Fruit fly (Drosophila melanogaster) whole organism, prepupa: ENCODE measurements around the gene zfh1.

ENCODE experiments used
- CG10631 ChIP-seq: fragments of 200-800 bp; sonication (Bioruptor generic); optimal IDR thresholded peaks from 2 replicates; lab custom pipeline; 2016; ENCODE audit warnings: missing biosample characterization, missing genetic modification characterization
- CG10669 ChIP-seq: fragments of 200-800 bp; sonication (Bioruptor generic); optimal IDR thresholded peaks from 3 replicates; lab custom pipeline; 2018; ENCODE audit warnings: missing biosample characterization, mild to moderate bottlenecking, missing genetic modification characterization, moderate library complexity
- CG11762 ChIP-seq: fragments of 200-800 bp; sonication (Bioruptor generic); optimal IDR thresholded peaks from 3 replicates; lab custom pipeline; 2016; ENCODE audit warnings: missing biosample characterization, missing genetic modification characterization; ENCODE audit not compliant: insufficient read depth
- CG11902 ChIP-seq: fragments of 200-800 bp; sonication (Bioruptor generic); optimal IDR thresholded peaks from 3 replicates; lab custom pipeline; 2016; ENCODE audit warnings: missing biosample characterization, missing genetic modification characterization
- CG15336 ChIP-seq: fragments of 200-800 bp; sonication (Bioruptor generic); IDR thresholded peaks from 2 replicates; pipeline ENCODE4 v1.3.6; 2022; ENCODE audit warnings: missing biosample characterization, missing genetic modification characterization
- CG1621 ChIP-seq: fragments of 200-800 bp; sonication (Bioruptor generic); optimal IDR thresholded peaks from 3 replicates; lab custom pipeline; 2018; ENCODE audit warnings: missing biosample characterization, mild to moderate bottlenecking, missing genetic modification characterization
- CG16779 ChIP-seq: fragments of 200-800 bp; sonication (Bioruptor generic); optimal IDR thresholded peaks from 3 replicates; lab custom pipeline; 2017; ENCODE audit warnings: missing biosample characterization, mild to moderate bottlenecking, missing genetic modification characterization
- CG3032 ChIP-seq: fragments of 200-800 bp; optimal IDR thresholded peaks from 2 replicates; lab custom pipeline; 2019; ENCODE audit warnings: missing biosample characterization, mild to moderate bottlenecking, missing genetic modification characterization, moderate library complexity
- CG31627 ChIP-seq: fragments of 200-800 bp; sonication (Bioruptor generic); optimal IDR thresholded peaks from 3 replicates; lab custom pipeline; 2016; ENCODE audit warnings: missing biosample characterization, missing genetic modification characterization
- CG32006 ChIP-seq: fragments of 200-800 bp; sonication (Bioruptor generic); optimal IDR thresholded peaks from 3 replicates; lab custom pipeline; 2017; ENCODE audit warnings: missing biosample characterization, mild to moderate bottlenecking, missing genetic modification characterization
- CG3919 ChIP-seq: fragments of 200-800 bp; sonication (Bioruptor generic); optimal IDR thresholded peaks from 3 replicates; lab custom pipeline; 2016; ENCODE audit warnings: missing biosample characterization, missing genetic modification characterization
- CG4318 ChIP-seq: fragments of 200-800 bp; sonication (Bioruptor generic); optimal IDR thresholded peaks from 3 replicates; lab custom pipeline; 2017; ENCODE audit warnings: missing biosample characterization, mild to moderate bottlenecking, missing genetic modification characterization
- CG6163 ChIP-seq: fragments of 200-800 bp; sonication (Bioruptor generic); IDR thresholded peaks from 3 replicates; pipeline ENCODE4 v1.3.6; 2022; ENCODE audit warnings: missing biosample characterization, missing genetic modification characterization
- CG6792 ChIP-seq: fragments of 200-800 bp; sonication (Bioruptor generic); optimal IDR thresholded peaks from 3 replicates; lab custom pipeline; 2016; ENCODE audit warnings: missing biosample characterization, missing genetic modification characterization
- CG6808 ChIP-seq: fragments of 200-800 bp; sonication (Bioruptor generic); optimal IDR thresholded peaks from 3 replicates; lab custom pipeline; 2017; ENCODE audit warnings: missing biosample characterization, missing genetic modification characterization, mild to moderate bottlenecking, moderate library complexity, missing genetic modification reagents
- CG7368 ChIP-seq: fragments of 200-800 bp; sonication (Bioruptor generic); optimal IDR thresholded peaks from 3 replicates; lab custom pipeline; 2016; ENCODE audit warnings: missing biosample characterization, missing genetic modification characterization
- CG8119 ChIP-seq: fragments of 200-800 bp; sonication (Bioruptor generic); IDR thresholded peaks from 3 replicates; pipeline ENCODE4 v1.3.6; 2022; ENCODE audit warnings: missing biosample characterization, missing genetic modification characterization
- CG8319 ChIP-seq: fragments of 200-800 bp; sonication (Bioruptor generic); optimal IDR thresholded peaks from 3 replicates; lab custom pipeline; 2016; ENCODE audit warnings: missing biosample characterization, missing genetic modification characterization
- CG9139 ChIP-seq: fragments of 200-800 bp; sonication (Bioruptor generic); optimal IDR thresholded peaks from 3 replicates; lab custom pipeline; 2017; ENCODE audit warnings: missing biosample characterization, mild to moderate bottlenecking, missing genetic modification characterization
- Eip75B ChIP-seq: fragments of 200-800 bp; sonication (Bioruptor generic); optimal IDR thresholded peaks from 3 replicates; lab custom pipeline; 2016; ENCODE audit warnings: missing biosample characterization, missing genetic modification characterization
- Eip78C ChIP-seq: fragments of 200-800 bp; sonication (Bioruptor generic); peaks from one replicate; lab custom pipeline; 2016; ENCODE audit warnings: missing biosample characterization, missing genetic modification characterization
- Ets96B ChIP-seq: fragments of 200-800 bp; optimal IDR thresholded peaks from 2 replicates; lab custom pipeline; 2019; ENCODE audit warnings: missing biosample characterization, mild to moderate bottlenecking, missing genetic modification characterization, moderate library complexity
- Hr39 ChIP-seq: fragments of 200-800 bp; sonication (Bioruptor generic); optimal IDR thresholded peaks from 2 replicates; lab custom pipeline; 2016; ENCODE audit warnings: missing biosample characterization, missing genetic modification characterization
- Hr4 ChIP-seq: fragments of 200-800 bp; sonication (Bioruptor generic); optimal IDR thresholded peaks from 3 replicates; lab custom pipeline; 2016; ENCODE audit warnings: missing biosample characterization, missing genetic modification characterization
- Smox ChIP-seq: fragments of 200-800 bp; sonication (Bioruptor generic); optimal IDR thresholded peaks from 3 replicates; lab custom pipeline; 2016; ENCODE audit warnings: missing biosample characterization, missing genetic modification characterization
- Sox102F ChIP-seq: fragments of 200-800 bp; sonication (Bioruptor generic); optimal IDR thresholded peaks from 2 replicates; lab custom pipeline; 2016; ENCODE audit warnings: missing biosample characterization, mild to moderate bottlenecking, missing genetic modification characterization
- Sox14 ChIP-seq: fragments of 200-800 bp; sonication (Bioruptor generic); optimal IDR thresholded peaks from 3 replicates; lab custom pipeline; 2016; ENCODE audit warnings: missing biosample characterization, missing genetic modification characterization
- Sox15 ChIP-seq: fragments of 200-800 bp; sonication (Bioruptor generic); optimal IDR thresholded peaks from 3 replicates; lab custom pipeline; 2016; ENCODE audit warnings: missing biosample characterization, missing genetic modification characterization
- achi ChIP-seq: fragments of 200-800 bp; sonication (Bioruptor generic); optimal IDR thresholded peaks from 3 replicates; lab custom pipeline; 2016; ENCODE audit warnings: missing biosample characterization, missing genetic modification characterization
- acj6 ChIP-seq: fragments of 200-800 bp; sonication (Bioruptor generic); optimal IDR thresholded peaks from 3 replicates; lab custom pipeline; 2016; ENCODE audit warnings: missing biosample characterization, missing genetic modification characterization
- cyc ChIP-seq: fragments of 200-800 bp; sonication (Bioruptor generic); optimal IDR thresholded peaks from 3 replicates; lab custom pipeline; 2016; ENCODE audit warnings: missing biosample characterization, missing genetic modification characterization
- dac ChIP-seq: fragments of 200-800 bp; sonication (Bioruptor generic); optimal IDR thresholded peaks from 2 replicates; lab custom pipeline; 2017; ENCODE audit warnings: missing biosample characterization, mild to moderate bottlenecking, missing genetic modification characterization
- dsx ChIP-seq: fragments of 200-800 bp; optimal IDR thresholded peaks from 3 replicates; lab custom pipeline; 2019; ENCODE audit warnings: missing biosample characterization, mild to moderate bottlenecking, missing genetic modification characterization, moderate library complexity; ENCODE audit not compliant: poor library complexity, severe bottlenecking
- eg ChIP-seq: fragments of 200-800 bp; sonication (Bioruptor generic); IDR thresholded peaks from 3 replicates; pipeline ENCODE4 v1.3.6; 2022; ENCODE audit warnings: missing biosample characterization, missing genetic modification characterization
- esn ChIP-seq: fragments of 200-800 bp; sonication (Bioruptor generic); optimal IDR thresholded peaks from 2 replicates; lab custom pipeline; 2016; ENCODE audit warnings: missing biosample characterization, mild to moderate bottlenecking, missing genetic modification characterization, moderate library complexity
- fd59A ChIP-seq: fragments of 200-800 bp; sonication (Bioruptor generic); optimal IDR thresholded peaks from 2 replicates; lab custom pipeline; 2017; ENCODE audit warnings: missing biosample characterization, mild to moderate bottlenecking, missing genetic modification characterization, missing genetic modification reagents
- fkh ChIP-seq: fragments of 200-800 bp; sonication (Bioruptor generic); optimal IDR thresholded peaks from 3 replicates; lab custom pipeline; 2017; ENCODE audit warnings: missing biosample characterization, mild to moderate bottlenecking, missing genetic modification characterization, moderate library complexity
- net ChIP-seq: fragments of 200-800 bp; sonication (Bioruptor generic); optimal IDR thresholded peaks from 3 replicates; lab custom pipeline; 2016; ENCODE audit warnings: missing biosample characterization, missing genetic modification characterization
- pdm3 ChIP-seq: fragments of 200-800 bp; sonication (Bioruptor generic); optimal IDR thresholded peaks from 3 replicates; lab custom pipeline; 2016; ENCODE audit warnings: missing biosample characterization, missing genetic modification characterization
- spab ChIP-seq: fragments of 200-800 bp; sonication (Bioruptor generic); optimal IDR thresholded peaks from 2 replicates; lab custom pipeline; 2017; ENCODE audit warnings: missing biosample characterization, mild to moderate bottlenecking, missing genetic modification characterization, missing genetic modification reagents
- ss ChIP-seq, 2 experiments: fragments of 200-800 bp; sonication (Bioruptor generic); optimal IDR thresholded peaks; 2 replicates in 1 of 2; 3 replicates in 1 of 2; lab custom pipeline; 2017 to 2018; ENCODE audit warnings: mild to moderate bottlenecking in 2 of 2, missing biosample characterization in 2 of 2, missing genetic modification characterization in 2 of 2, moderate library complexity in 1 of 2
- svp ChIP-seq: fragments of 200-800 bp; sonication (Bioruptor generic); peaks from one replicate; lab custom pipeline; 2016; ENCODE audit warnings: missing biosample characterization, missing genetic modification characterization
- topi ChIP-seq: fragments of 200-800 bp; sonication (Bioruptor generic); optimal IDR thresholded peaks from 3 replicates; lab custom pipeline; 2016; ENCODE audit warnings: missing biosample characterization, missing genetic modification characterization
- vri ChIP-seq: fragments of 200-800 bp; sonication (Bioruptor generic); optimal IDR thresholded peaks from 3 replicates; lab custom pipeline; 2016; ENCODE audit warnings: missing biosample characterization, mild to moderate bottlenecking, missing genetic modification characterization

zfh1 gene

DNA sequence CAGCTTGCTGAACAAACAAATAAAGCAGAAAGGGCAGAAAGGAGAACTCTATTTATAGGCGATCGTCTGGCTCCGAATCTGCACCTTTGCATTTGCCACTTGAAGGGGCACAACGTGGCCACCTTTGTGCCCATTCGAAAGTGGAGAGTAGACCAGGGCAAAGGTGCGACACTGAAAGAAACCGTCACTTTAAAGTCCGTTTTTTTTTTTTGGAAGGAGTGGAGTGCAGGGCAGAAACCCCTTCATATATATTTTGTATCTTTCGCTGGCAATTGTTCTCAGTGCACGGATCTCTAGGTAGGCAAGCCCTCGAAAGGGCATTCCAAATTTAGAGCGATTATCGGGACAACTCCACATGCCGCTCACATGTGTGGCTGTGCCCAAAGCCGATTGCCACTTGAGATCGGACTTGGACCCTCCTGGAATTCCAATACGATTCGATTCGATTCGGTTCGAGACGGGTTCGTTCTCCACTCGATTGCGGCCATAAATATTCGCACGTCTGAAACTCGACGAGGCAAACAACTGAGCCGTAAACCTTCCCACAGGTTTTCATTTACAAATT is 4.4 kb downstream of the zfh1 start:
- TF ChIP-seq CG3919 (GFP tag; lab: Kevin White, UChicago) (peak; percentile 34), fkh (GFP tag; lab: Kevin White, UChicago) (no peak), svp (GFP tag; lab: Kevin White, UChicago) (peak; percentile 61), Eip78C (GFP tag; lab: Kevin White, UChicago) (peak; percentile 22)

DNA sequence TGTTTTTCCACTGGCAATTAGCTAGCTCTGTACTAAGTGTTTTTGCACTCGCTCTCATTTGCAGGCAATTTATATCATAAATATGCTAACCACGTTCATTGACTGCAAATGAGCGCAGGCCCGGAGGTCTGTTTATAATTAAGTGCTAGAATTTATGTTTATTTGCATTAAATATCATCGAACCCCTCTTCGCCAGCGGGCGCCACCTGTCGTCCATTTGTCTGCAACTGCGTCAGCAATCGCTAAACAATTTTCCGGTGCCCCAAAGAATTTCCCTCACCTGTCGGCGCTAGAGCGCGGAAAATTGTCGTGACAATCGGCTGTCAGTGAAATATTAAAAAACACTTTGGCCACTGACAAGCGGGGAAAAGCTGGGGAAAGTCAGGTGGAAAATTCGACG is 5.0 kb downstream of the zfh1 start:
- TF ChIP-seq net = no peak
- TF ChIP-seq spab (GFP tag; lab: Kevin White, UChicago) = no peak
- TF ChIP-seq fd59A = no peak

DNA sequence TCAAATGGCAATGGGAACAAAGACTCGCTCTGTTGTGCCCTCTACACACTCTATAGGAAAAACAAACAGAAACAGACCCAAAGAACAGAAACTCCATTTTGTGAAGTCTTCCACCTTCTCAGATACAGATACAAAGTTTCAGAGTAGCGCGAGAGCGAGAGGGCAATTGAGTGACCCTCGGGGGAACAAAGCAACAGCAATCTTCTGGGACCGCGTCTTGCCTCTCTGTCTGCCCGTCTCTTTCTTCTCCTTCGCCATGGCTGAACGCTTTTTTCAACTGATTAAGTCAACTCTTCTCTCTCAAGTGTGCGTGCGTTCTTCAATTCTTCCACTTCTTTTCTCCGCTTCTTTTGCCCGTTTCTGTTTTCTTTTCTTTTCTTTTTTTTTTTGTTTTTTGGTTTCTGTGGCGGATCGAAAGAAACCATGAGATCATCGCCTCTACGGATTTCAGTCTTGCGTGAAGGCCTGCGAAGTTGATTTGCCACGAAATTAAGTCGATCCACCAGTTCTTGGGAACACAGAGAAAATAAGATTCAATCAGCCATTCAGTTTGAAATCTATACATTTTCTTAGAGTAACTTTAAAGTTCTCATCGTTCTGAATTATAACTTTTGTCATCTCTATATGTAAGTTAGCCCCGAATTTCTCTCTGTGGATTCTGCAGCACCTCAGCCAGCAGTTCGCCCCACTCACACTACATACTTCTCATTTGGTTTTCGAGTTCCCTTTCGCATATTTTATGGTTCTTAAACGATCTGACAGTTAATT is 7.2 kb downstream of the zfh1 start:
- TF ChIP-seq spab (GFP tag; lab: Kevin White, UChicago) (peak; percentile 32), CG8119 (0 out of 3 replicates have a peak, but pooled peaks have one; percentile 23), pdm3 (GFP tag; lab: Kevin White, UChicago) (peak; percentile 7), CG6163 (GFP tag; lab: Robert Waterston, UW) (peak; percentile 47; the same call in 1 of the 3 replicates), CG15336 (GFP tag; lab: Robert Waterston, UW) (no peak), CG10631 (GFP tag; lab: Kevin White, UChicago) (peak; percentile 47), vri (no peak), CG3919 (GFP tag; lab: Kevin White, UChicago) (peak; percentile 58), esn (GFP tag; lab: Kevin White, UChicago) (peak; percentile 18), CG11902 (no peak), ss (GFP tag; optimal IDR thresholded peaks at IDR 0.05; lab: Kevin White, UChicago) (peak; percentile 8 to 34), dac (no peak), dsx (GFP tag; lab: Kevin White, UChicago) (peak; percentile 94), cyc (GFP tag; lab: Kevin White, UChicago) (peak; percentile 31), CG11762 (GFP tag; lab: Kevin White, UChicago) (no peak), net (no peak), Hr4 (GFP tag; lab: Kevin White, UChicago) (no peak), CG3032 (tag; lab: Kevin White, UChicago) (peak; percentile 35), Sox14 (peak; percentile 78), achi (GFP tag; lab: Kevin White, UChicago) (peak; percentile 43), CG32006 (GFP tag; lab: Kevin White, UChicago) (no peak), topi (GFP tag; lab: Kevin White, UChicago) (peak; percentile 4), fkh (GFP tag; lab: Kevin White, UChicago) (no peak), Sox15 (GFP tag; lab: Kevin White, UChicago) (no peak), acj6 (GFP tag; lab: Kevin White, UChicago) (no peak), Sox102F (GFP tag; lab: Kevin White, UChicago) (no peak), CG6808 (GFP tag; lab: Kevin White, UChicago) (peak; percentile 32), Eip78C (GFP tag; lab: Kevin White, UChicago) (peak; percentile 68), CG9139 (GFP tag; lab: Kevin White, UChicago) (no peak), Ets96B (peak; percentile 42), eg (GFP tag; lab: Robert Waterston, UW) (0 out of 3 replicates have a peak, but pooled peaks have one; percentile 43), CG6792 (GFP tag; lab: Kevin White, UChicago) (peak; percentile 24), CG31627 (GFP tag; lab: Kevin White, UChicago) (no peak), Smox (GFP tag; lab: Kevin White, UChicago) (no peak), CG4318 (GFP tag; lab: Kevin White, UChicago) (no peak), Hr39 (GFP tag; lab: Kevin White, UChicago) (no peak), Eip75B (GFP tag; lab: Kevin White, UChicago) (peak; percentile 3), CG7368 (GFP tag; lab: Kevin White, UChicago) (peak; percentile 24), CG1621 (tag; lab: Kevin White, UChicago) (no peak), CG8319 (GFP tag; lab: Kevin White, UChicago) (peak; percentile 31), CG16779 (tag; lab: Kevin White, UChicago) (no peak), svp (GFP tag; lab: Kevin White, UChicago) (peak; percentile 95), CG10669 (peak; percentile 51)
